Worm (Caenorhabditis elegans) whole organism, mixed stage, embryonic: Measurements from ENCODE around the gene F46G10.2.

Source experiments
- elt-3 ChIP-seq: fragments of 150-350 bp; optimal IDR thresholded peaks from 2 replicates; lab custom pipeline; 2014; ENCODE audit warnings: missing biosample characterization, missing genetic modification characterization
- lin-13 ChIP-seq: fragments of 150-350 bp; optimal IDR thresholded peaks from 2 replicates; lab custom pipeline; 2014; ENCODE audit warnings: missing biosample characterization, missing genetic modification characterization
- nhr-12 ChIP-seq: fragments of 150-350 bp; optimal IDR thresholded peaks from 2 replicates; lab custom pipeline; 2014; ENCODE audit warnings: missing biosample characterization, missing genetic modification characterization
- nhr-237 ChIP-seq: fragments of 150-350 bp; optimal IDR thresholded peaks from 2 replicates; lab custom pipeline; 2014; ENCODE audit warnings: missing biosample characterization, missing genetic modification characterization
- nhr-28 ChIP-seq: fragments of 150-350 bp; optimal IDR thresholded peaks from 2 replicates; lab custom pipeline; 2014; ENCODE audit warnings: missing biosample characterization, missing genetic modification characterization
- unc-39 ChIP-seq: fragments of 150-350 bp; optimal IDR thresholded peaks from 2 replicates; lab custom pipeline; 2014; ENCODE audit warnings: missing biosample characterization, missing genetic modification characterization
- unc-62 ChIP-seq: fragments of 150-350 bp; optimal IDR thresholded peaks from 2 replicates; lab custom pipeline; 2014; ENCODE audit warnings: missing biosample characterization, missing genetic modification reagents, missing genetic modification characterization
- ztf-11 ChIP-seq: fragments of 150-350 bp; optimal IDR thresholded peaks from 2 replicates; lab custom pipeline; 2014; ENCODE audit warnings: missing biosample characterization, missing genetic modification characterization

DNA sequence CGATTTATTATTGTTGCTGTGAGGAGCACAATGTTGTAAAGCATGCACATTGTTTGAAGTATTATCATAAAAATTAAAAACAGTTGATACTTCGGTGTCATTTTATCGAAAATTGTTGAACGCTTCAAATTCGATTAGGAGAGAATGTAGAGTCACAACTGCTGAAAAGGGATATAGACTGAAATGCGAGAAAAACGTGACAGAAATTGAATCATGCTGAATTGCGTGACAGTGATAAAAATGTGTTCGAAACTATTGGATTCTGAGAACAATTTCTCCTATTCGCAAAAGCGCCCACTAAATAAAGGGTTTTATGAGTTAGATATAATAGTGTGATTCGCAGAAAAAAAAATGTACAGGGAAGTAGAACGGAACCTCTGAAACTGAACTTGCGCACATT lies 14.0 kb upstream of the F46G10.2 start, which contains the start of gene srxa-8:
- no peak for TF ChIP-seq unc-62 (GFP tag; lab: Kevin White, UChicago)
- no peak for TF ChIP-seq lin-13 (tag; lab: Kevin White, UChicago)
- no peak for TF ChIP-seq ztf-11
- TF ChIP-seq nhr-28 (tag; lab: Kevin White, UChicago): no peak
- no peak for TF ChIP-seq unc-39 (tag; lab: Kevin White, UChicago)
- no peak for TF ChIP-seq elt-3
- no peak for TF ChIP-seq nhr-12 (tag; lab: Kevin White, UChicago)
- TF ChIP-seq nhr-237 (tag; lab: Kevin White, UChicago): no peak
